Worm (Caenorhabditis elegans): ENCODE measurements around the gene attf-2.

The attf-2 gene

ce11 chrV:7166709-7167108 is 29.2 kb downstream of the attf-2 start, which contains the start of gene ugt-36:
Gene ugt-36 (plus strand): TSS chrV:7167009.
- TF ChIP-seq ces-1 (GFP tag; optimal IDR thresholded peaks at IDR 0.05) (no peak), M03D4.4 (tag; optimal IDR thresholded peaks at IDR 0.05) (no peak), mep-1 (tag; optimal IDR thresholded peaks at IDR 0.05) (no peak), nhr-28 (tag; optimal IDR thresholded peaks at IDR 0.05) (no peak), lsy-2 (tag; optimal IDR thresholded peaks at IDR 0.05) (no peak), sptf-1 (tag; optimal IDR thresholded peaks at IDR 0.05) (no peak), bed-3 (GFP tag; optimal IDR thresholded peaks at IDR 0.05) (no peak), flh-1 (GFP tag; optimal IDR thresholded peaks at IDR 0.05) (no peak), ceh-83 (GFP tag; optimal IDR thresholded peaks at IDR 0.05) (no peak), sem-2 (GFP tag; optimal IDR thresholded peaks at IDR 0.05) (no peak), snpc-4 (tag; optimal IDR thresholded peaks at IDR 0.05) (no peak), lin-13 (tag; optimal IDR thresholded peaks at IDR 0.05) (no peak)

DNA sequence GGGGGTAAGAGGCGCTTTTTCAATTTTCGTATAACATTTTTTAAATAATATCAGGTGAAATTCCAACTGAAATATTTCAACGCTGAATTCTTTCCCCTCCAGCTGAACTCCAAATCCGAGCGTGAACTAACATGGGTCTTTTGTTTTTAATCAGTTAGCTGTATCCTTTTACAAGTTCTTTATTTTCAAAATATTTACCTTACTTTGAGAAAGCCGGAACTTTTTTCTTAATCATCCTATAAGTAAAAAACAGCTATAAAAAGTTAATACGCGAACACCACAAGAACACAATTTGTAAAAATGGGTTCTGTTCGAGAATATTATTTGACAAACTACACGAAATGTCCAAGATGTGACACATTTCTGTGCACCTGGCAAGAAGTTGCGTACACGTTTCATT is 31.7 kb downstream of the attf-2 start, which contains the start of gene srh-83:
srh-83 (plus strand) TSS at position 301 of the 400 bp plus-strand sequence.
- TF ChIP-seq sem-2 (GFP tag; optimal IDR thresholded peaks at IDR 0.05) (no peak), blmp-1 (tag; optimal IDR thresholded peaks at IDR 0.05) (no peak), elt-3 (tag; optimal IDR thresholded peaks at IDR 0.05) (no peak), unc-120 (tag; optimal IDR thresholded peaks at IDR 0.05; ENCODE audit: poor library complexity, severe bottlenecking) (no peak), lsy-2 (tag; optimal IDR thresholded peaks at IDR 0.05) (no peak), hlh-1 (tag; optimal IDR thresholded peaks at IDR 0.05) (no peak), nhr-28 (tag; optimal IDR thresholded peaks at IDR 0.05) (no peak), ztf-11 (tag; optimal IDR thresholded peaks at IDR 0.05) (no peak), bed-3 (GFP tag; optimal IDR thresholded peaks at IDR 0.05) (no peak), ceh-39 (tag; optimal IDR thresholded peaks at IDR 0.05) (no peak), zip-8 (tag; optimal IDR thresholded peaks at IDR 0.05) (no peak), unc-62 (GFP tag; optimal IDR thresholded peaks at IDR 0.05) (no peak), drap-1 (GFP tag; optimal IDR thresholded peaks at IDR 0.05) (no peak), ceh-43 (GFP tag; optimal IDR thresholded peaks at IDR 0.05) (no peak), nhr-2 (tag; optimal IDR thresholded peaks at IDR 0.05) (no peak)

- TF ChIP-seq lsy-2 (tag; optimal IDR thresholded peaks at IDR 0.05): no peak
- no peak for TF ChIP-seq ceh-43 (GFP tag; optimal IDR thresholded peaks at IDR 0.05)
These were observed 32.3 kb downstream of the attf-2 start, which contains the start of gene ugt-41 for ce11 chrV:7163477-7164114. Gene ugt-41 (minus strand): TSS chrV:7163595.

DNA sequence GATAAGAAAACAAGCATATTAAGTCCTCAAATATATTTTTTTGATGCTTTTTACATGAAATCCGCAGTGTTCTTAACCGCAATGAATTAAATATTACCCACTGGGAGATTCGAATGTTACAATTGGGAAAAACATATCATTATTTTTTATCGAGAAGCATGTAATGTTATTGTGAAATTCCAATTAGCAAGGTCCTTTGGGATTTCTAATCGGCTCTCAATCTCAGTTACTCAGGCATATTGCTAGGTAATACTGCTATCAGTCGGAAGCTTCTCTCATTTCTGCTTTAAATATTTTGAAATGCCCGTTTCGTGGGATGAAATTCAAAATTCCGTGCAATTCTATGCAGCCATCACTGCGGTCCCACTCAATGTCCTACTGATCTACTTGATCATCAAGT is 36.5 kb downstream of the attf-2 start, which contains the start of gene str-204:
str-204 (plus strand) TSS at position 301 of the 400 bp plus-strand sequence.
- TF ChIP-seq unc-62 (GFP tag; optimal IDR thresholded peaks at IDR 0.05): no peak
- TF ChIP-seq lin-32 (GFP tag; optimal IDR thresholded peaks at IDR 0.05): no peak
- no peak for TF ChIP-seq sptf-1 (tag; optimal IDR thresholded peaks at IDR 0.05)
- TF ChIP-seq bed-3 (GFP tag; optimal IDR thresholded peaks at IDR 0.05): no peak
- no peak for TF ChIP-seq snpc-4 (tag; optimal IDR thresholded peaks at IDR 0.05)
- TF ChIP-seq elt-3 (tag; optimal IDR thresholded peaks at IDR 0.05): no peak

DNA sequence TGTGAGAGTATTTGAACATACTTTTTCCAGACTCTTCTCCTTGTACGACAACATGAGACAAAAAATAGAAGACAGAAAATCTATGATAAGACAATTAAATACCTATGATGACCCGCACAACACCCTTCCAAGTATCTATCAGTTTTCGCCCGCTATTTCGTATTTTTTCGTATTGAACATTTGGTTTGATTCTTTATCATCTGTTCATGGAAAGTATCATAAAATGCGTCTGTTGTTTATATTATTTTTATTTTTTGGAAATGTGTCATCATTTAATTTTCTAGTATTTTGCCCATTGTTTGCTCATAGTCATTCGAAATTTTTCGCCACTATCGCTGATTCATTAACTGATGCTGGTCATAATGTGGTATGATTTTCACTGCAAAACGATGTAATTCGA is 38.8 kb downstream of the attf-2 start, which contains the start of gene ugt-39:
ugt-39 (plus strand) TSS at position 54 of the 400 bp plus-strand sequence.
- no peak for TF ChIP-seq unc-39 (tag; optimal IDR thresholded peaks at IDR 0.05)
- TF ChIP-seq ceh-39 (tag; optimal IDR thresholded peaks at IDR 0.05): no peak
- no peak for TF ChIP-seq lin-32 (GFP tag; optimal IDR thresholded peaks at IDR 0.05)
- no peak for TF ChIP-seq nhr-12 (tag; optimal IDR thresholded peaks at IDR 0.05)

ce11 chrV:7156079-7156478 is 39.9 kb downstream of the attf-2 start, which contains the start of gene F10D2.10:
Gene F10D2.10 (minus strand): TSS chrV:7156179.
- TF ChIP-seq hlh-1 (tag; optimal IDR thresholded peaks at IDR 0.05) (peak; percentile 40), unc-120 (tag; optimal IDR thresholded peaks at IDR 0.05; ENCODE audit: poor library complexity, severe bottlenecking) (no peak)

ce11 chrV:7153046-7153445 is 42.9 kb downstream of the attf-2 start, which contains the start of gene fat-7:
Gene fat-7 (minus strand): TSS chrV:7153146.
- no peak for TF ChIP-seq mab-5 (tag; optimal IDR thresholded peaks at IDR 0.05)
- no peak for TF ChIP-seq hlh-1 (tag; optimal IDR thresholded peaks at IDR 0.05)
- TF ChIP-seq snpc-4 (tag; optimal IDR thresholded peaks at IDR 0.05): no peak
- no peak for TF ChIP-seq drap-1 (GFP tag; optimal IDR thresholded peaks at IDR 0.05)
- no peak for TF ChIP-seq mep-1 (tag; optimal IDR thresholded peaks at IDR 0.05)
- no peak for TF ChIP-seq lsy-2 (tag; optimal IDR thresholded peaks at IDR 0.05)
- no peak for TF ChIP-seq lin-13 (tag; optimal IDR thresholded peaks at IDR 0.05)
- no peak for TF ChIP-seq ztf-11 (tag; optimal IDR thresholded peaks at IDR 0.05)
- no peak for TF ChIP-seq nhr-76 (tag; optimal IDR thresholded peaks at IDR 0.05)
- TF ChIP-seq unc-120 (tag; optimal IDR thresholded peaks at IDR 0.05; ENCODE audit: poor library complexity, severe bottlenecking): no peak
- TF ChIP-seq nhr-237 (tag; optimal IDR thresholded peaks at IDR 0.05): no peak

Measured in whole organism, mixed stage, embryonic.